Worm (Caenorhabditis elegans) whole organism, mixed stage, embryonic: ENCODE results near the gene his-8.

Source experiments
- M03D4.4 ChIP-seq: sonication (generic microtip); optimal IDR thresholded peaks from 2 replicates; lab custom pipeline; 2017; ENCODE audit warnings: mild to moderate bottlenecking, missing genetic modification characterization, missing compliant biosample characterization
- ceh-39 ChIP-seq: fragments of 150-350 bp; optimal IDR thresholded peaks from 2 replicates; lab custom pipeline; 2014; ENCODE audit warnings: missing biosample characterization, missing genetic modification characterization
- ceh-83 ChIP-seq: fragments of 200-800 bp; sonication (Bioruptor generic); optimal IDR thresholded peaks from 2 replicates; lab custom pipeline; 2018; ENCODE audit warnings: mild to moderate bottlenecking, missing genetic modification characterization, missing compliant biosample characterization
- ces-1 ChIP-seq: fragments of 150-350 bp; optimal IDR thresholded peaks from 2 replicates; lab custom pipeline; 2014; ENCODE audit warnings: missing biosample characterization, missing genetic modification reagents, missing genetic modification characterization
- cnd-1 ChIP-seq: fragments of 200-800 bp; sonication (Bioruptor generic); optimal IDR thresholded peaks from 2 replicates; lab custom pipeline; 2018; ENCODE audit warnings: mild to moderate bottlenecking, missing genetic modification characterization, missing compliant biosample characterization
- flh-1 ChIP-seq: fragments of 200-800 bp; sonication (Bioruptor generic); optimal IDR thresholded peaks from 2 replicates; lab custom pipeline; 2018; ENCODE audit warnings: mild to moderate bottlenecking, missing genetic modification characterization, moderate library complexity, missing compliant biosample characterization
- ham-2 ChIP-seq: fragments of 200-800 bp; sonication (Bioruptor generic); optimal IDR thresholded peaks from 2 replicates; lab custom pipeline; 2018; ENCODE audit warnings: mild to moderate bottlenecking, missing genetic modification characterization, missing compliant biosample characterization
- lin-13 ChIP-seq: fragments of 150-350 bp; optimal IDR thresholded peaks from 2 replicates; lab custom pipeline; 2014; ENCODE audit warnings: missing biosample characterization, missing genetic modification characterization
- lin-32 ChIP-seq: fragments of 200-800 bp; sonication (Bioruptor generic); optimal IDR thresholded peaks from 2 replicates; lab custom pipeline; 2018; ENCODE audit warnings: mild to moderate bottlenecking, missing genetic modification characterization, missing compliant biosample characterization
- lsy-2 ChIP-seq: fragments of 150-350 bp; optimal IDR thresholded peaks from 2 replicates; lab custom pipeline; 2014; ENCODE audit warnings: missing biosample characterization, missing genetic modification characterization
- mab-5 ChIP-seq: fragments of 150-350 bp; optimal IDR thresholded peaks from 2 replicates; lab custom pipeline; 2014; ENCODE audit warnings: missing biosample characterization, missing genetic modification characterization
- nhr-12 ChIP-seq: fragments of 150-350 bp; optimal IDR thresholded peaks from 2 replicates; lab custom pipeline; 2014; ENCODE audit warnings: missing biosample characterization, missing genetic modification characterization
- nhr-237 ChIP-seq: fragments of 150-350 bp; optimal IDR thresholded peaks from 2 replicates; lab custom pipeline; 2014; ENCODE audit warnings: missing biosample characterization, missing genetic modification characterization
- nhr-28 ChIP-seq: fragments of 150-350 bp; optimal IDR thresholded peaks from 2 replicates; lab custom pipeline; 2014; ENCODE audit warnings: missing biosample characterization, missing genetic modification characterization
- pha-4 ChIP-seq: fragments of 150-350 bp; optimal IDR thresholded peaks from 2 replicates; lab custom pipeline; 2018; ENCODE audit warnings: missing biosample characterization, missing genetic modification reagents, missing genetic modification characterization
- sem-2 ChIP-seq: fragments of 200-800 bp; sonication (Bioruptor generic); optimal IDR thresholded peaks from 2 replicates; lab custom pipeline; 2018; ENCODE audit warnings: mild to moderate bottlenecking, missing genetic modification characterization, missing compliant biosample characterization
- snpc-4 ChIP-seq: fragments of 150-350 bp; optimal IDR thresholded peaks from 2 replicates; lab custom pipeline; 2014; ENCODE audit warnings: missing biosample characterization, missing genetic modification characterization
- sptf-1 ChIP-seq: sonication (generic microtip); optimal IDR thresholded peaks from 2 replicates; lab custom pipeline; 2017; ENCODE audit warnings: mild to moderate bottlenecking, missing genetic modification characterization, moderate library complexity, missing compliant biosample characterization
- zip-8 ChIP-seq: fragments of 150-350 bp; optimal IDR thresholded peaks from 2 replicates; lab custom pipeline; 2014; ENCODE audit warnings: missing biosample characterization, missing genetic modification characterization
- ztf-11 ChIP-seq: fragments of 150-350 bp; optimal IDR thresholded peaks from 2 replicates; lab custom pipeline; 2014; ENCODE audit warnings: missing biosample characterization, missing genetic modification characterization

Gene his-8

ce11 chrV:8499407-8499806 lies 33.5 kb downstream of the his-8 start:
- TF ChIP-seq ham-2, result no peak
- no peak for TF ChIP-seq flh-1 (GFP tag; lab: Kevin White, UChicago)
- TF ChIP-seq lin-13 (tag; lab: Kevin White, UChicago), result no peak
- no peak for TF ChIP-seq lin-32 (GFP tag; lab: Kevin White, UChicago)
- TF ChIP-seq snpc-4, result no peak
- TF ChIP-seq sptf-1 (tag; lab: Kevin White, UChicago), result no peak
- no peak for TF ChIP-seq pha-4
- TF ChIP-seq lsy-2 (tag; lab: Kevin White, UChicago), result no peak
- TF ChIP-seq nhr-28 (tag; lab: Kevin White, UChicago), result no peak
- no peak for TF ChIP-seq sem-2
- no peak for TF ChIP-seq ceh-83 (GFP tag; lab: Kevin White, UChicago)

ce11 chrV:8495965-8496364 lies 36.9 kb downstream of the his-8 start:
- TF ChIP-seq ces-1 (GFP tag; lab: Kevin White, UChicago), result no peak
- no peak for TF ChIP-seq nhr-237 (tag; lab: Kevin White, UChicago)
- no peak for TF ChIP-seq ztf-11 (tag; lab: Kevin White, UChicago)
- TF ChIP-seq sptf-1 (tag; lab: Kevin White, UChicago), result no peak
- TF ChIP-seq flh-1 (GFP tag; lab: Kevin White, UChicago), result no peak
- no peak for TF ChIP-seq ceh-83 (GFP tag; lab: Kevin White, UChicago)
- TF ChIP-seq ceh-39 (tag; lab: Kevin White, UChicago), result no peak
- no peak for TF ChIP-seq M03D4.4 (tag; lab: Kevin White, UChicago)
- no peak for TF ChIP-seq nhr-28 (tag; lab: Kevin White, UChicago)
- TF ChIP-seq sem-2, result no peak
- TF ChIP-seq ham-2, result no peak
- no peak for TF ChIP-seq lin-32 (GFP tag; lab: Kevin White, UChicago)

DNA sequence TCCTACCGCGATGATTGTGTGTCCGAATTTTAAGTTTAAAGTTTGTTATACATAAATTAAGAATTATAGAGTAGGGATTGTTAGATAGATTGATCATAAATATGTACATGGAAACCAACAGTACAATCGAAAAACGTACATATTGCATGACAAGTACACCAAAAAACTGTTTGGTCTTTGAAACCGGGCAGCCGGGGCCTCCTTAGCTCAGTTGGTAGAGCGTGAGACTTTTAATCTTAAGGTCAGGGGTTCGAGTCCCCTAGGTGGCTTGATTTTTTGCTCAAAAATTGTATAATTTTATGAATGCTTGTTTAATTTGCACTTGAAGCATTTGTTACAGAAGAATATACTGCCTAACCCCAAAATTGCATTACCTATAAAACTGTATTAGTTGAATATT lies 37.8 kb downstream of the his-8 start:
- TF ChIP-seq lin-32 (GFP tag; lab: Kevin White, UChicago) (no peak), sem-2 (no peak), lin-13 (tag; lab: Kevin White, UChicago) (no peak)

DNA sequence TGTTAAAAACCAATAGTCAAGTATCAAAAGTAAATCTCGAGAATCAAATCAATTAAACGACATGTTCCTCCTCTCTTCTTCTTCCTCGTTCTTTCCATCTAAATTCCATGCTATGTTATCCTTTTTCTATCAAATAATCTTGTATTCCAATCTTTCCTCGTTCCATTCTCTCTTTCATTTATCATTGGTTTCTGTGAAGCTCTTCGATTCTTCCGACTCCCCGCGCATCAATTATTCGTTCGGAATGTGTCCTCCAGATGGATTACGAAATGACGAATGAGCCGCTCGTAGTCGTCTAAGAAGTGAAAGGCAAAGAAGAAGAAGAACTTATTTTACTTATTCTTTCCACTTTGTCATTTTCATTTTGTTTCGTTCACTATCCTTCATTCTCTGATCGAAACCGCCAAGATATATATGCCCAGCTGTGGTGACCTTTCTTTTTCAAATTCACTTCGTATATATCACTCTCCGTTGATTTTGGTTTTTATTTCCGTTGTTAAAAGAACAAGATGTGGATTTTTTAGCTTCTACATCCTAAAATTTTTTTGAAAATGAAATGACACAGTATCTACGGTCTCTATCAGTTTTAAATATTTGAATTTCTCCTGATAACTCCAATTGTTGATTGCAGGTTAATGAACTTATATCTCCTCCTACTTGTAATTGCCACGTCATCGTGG lies 38.5 kb downstream of the his-8 start, which contains the start of gene pxn-1:
pxn-1 (plus strand) TSS at position 630 of the 680 bp plus-strand sequence.
- TF ChIP-seq mab-5 (tag; lab: Kevin White, UChicago) (no peak), ceh-83 (GFP tag; lab: Kevin White, UChicago) (no peak), lsy-2 (tag; lab: Kevin White, UChicago) (no peak), cnd-1 (tag; lab: Kevin White, UChicago) (no peak), sem-2 (no peak), nhr-12 (tag; lab: Kevin White, UChicago) (no peak), nhr-237 (tag; lab: Kevin White, UChicago) (no peak), ces-1 (GFP tag; lab: Kevin White, UChicago) (no peak), zip-8 (tag; lab: Kevin White, UChicago) (no peak), sptf-1 (tag; lab: Kevin White, UChicago) (no peak)
